Worm (Caenorhabditis elegans) whole organism, midembryonic: ENCODE results near the gene C25F9.5.

ENCODE experiments used
- T22C8.4 ChIP-seq: fragments of 200-800 bp; sonication (Bioruptor generic); IDR thresholded peaks from 2 replicates; pipeline ENCODE4 v1.3.6; 2022; ENCODE audit warnings: missing genetic modification characterization, missing compliant biosample characterization
- flt-1 ChIP-seq: fragments of 200-800 bp; sonication (Bioruptor generic); IDR thresholded peaks from 2 replicates; pipeline ENCODE4 v1.3.6; 2022; ENCODE audit warnings: missing genetic modification characterization, missing compliant biosample characterization
- klf-2 ChIP-seq: fragments of 200-800 bp; sonication (Bioruptor generic); conservative IDR thresholded peaks from 2 replicates; pipeline ENCODE4 v1.3.6; 2022; ENCODE audit warnings: missing genetic modification reagents, missing genetic modification characterization, missing compliant biosample characterization
- med-1 ChIP-seq: sonication (generic microtip); optimal IDR thresholded peaks from 2 replicates; lab custom pipeline; 2017; ENCODE audit warnings: missing genetic modification characterization, mild to moderate bottlenecking, missing compliant biosample characterization, antibody characterized with exemption, missing genetic modification reagents; ENCODE audit not compliant: insufficient read depth
- ref-1 ChIP-seq: fragments of 200-800 bp; sonication (Bioruptor generic); conservative IDR thresholded peaks from 2 replicates; pipeline ENCODE4 v1.3.6; 2022; ENCODE audit warnings: missing genetic modification reagents, missing genetic modification characterization, missing compliant biosample characterization
- tab-1 ChIP-seq: fragments of 200-800 bp; sonication (Bioruptor generic); IDR thresholded peaks from 2 replicates; pipeline ENCODE4 v1.3.6; 2022; ENCODE audit warnings: missing genetic modification characterization, missing compliant biosample characterization
- ztf-23 ChIP-seq: fragments of 200-800 bp; sonication (Bioruptor generic); IDR thresholded peaks from 2 replicates; pipeline ENCODE4 v1.3.6; 2022; ENCODE audit warnings: missing genetic modification reagents, missing genetic modification characterization, missing compliant biosample characterization
- ztf-29 ChIP-seq: fragments of 200-800 bp; sonication (Bioruptor generic); IDR thresholded peaks from 2 replicates; pipeline ENCODE4 v1.3.6; 2022; ENCODE audit warnings: missing genetic modification reagents, missing genetic modification characterization, missing compliant biosample characterization

- TF ChIP-seq ztf-29 (GFP tag; lab: Robert Waterston, UW) = no peak
- no peak for TF ChIP-seq flt-1 (GFP tag; lab: Robert Waterston, UW)
- no peak for TF ChIP-seq ztf-23
- no peak for TF ChIP-seq klf-2 (GFP tag; lab: Robert Waterston, UW)
- TF ChIP-seq T22C8.4 (GFP tag; lab: Robert Waterston, UW) = no peak
- TF ChIP-seq tab-1 = no peak
- TF ChIP-seq ref-1 (GFP tag; lab: Robert Waterston, UW) = no peak
- no peak for TF ChIP-seq med-1 (GFP tag; lab: Kevin White, UChicago)
Measured at ce11 chrV:19449544-19449943, 38.9 kb upstream of the C25F9.5 start, which contains the start of gene M04C3.5.
